Fruit fly (Drosophila melanogaster) whole organism, embryonic: ENCODE measurements around the gene CG10298.

Experiments
- Adf1 ChIP-seq: fragments of 200-800 bp; sonication (Bioruptor generic); IDR thresholded peaks from 2 replicates; pipeline ENCODE4 v1.3.6; 2022; ENCODE audit warnings: missing biosample characterization, missing genetic modification characterization
- Awh ChIP-seq: fragments of 200-800 bp; sonication (Bioruptor generic); IDR thresholded peaks from 2 replicates; pipeline ENCODE4, ENCODE4 v1.3.6; 2022; ENCODE audit warnings: missing biosample characterization, missing genetic modification characterization
- Bdp1 ChIP-seq: fragments of 200-800 bp; sonication (Bioruptor generic); optimal IDR thresholded peaks from 3 replicates; lab custom pipeline; 2016; ENCODE audit warnings: missing biosample characterization, missing genetic modification characterization
- Bgb ChIP-seq: fragments of 200-800 bp; sonication (Bioruptor generic); IDR thresholded peaks from 2 replicates; pipeline ENCODE4 v1.3.6; 2022; ENCODE audit warnings: missing biosample characterization, missing genetic modification characterization; ENCODE audit not compliant: partially characterized antibody
- CG10979 ChIP-seq: fragments of 200-800 bp; sonication (Bioruptor generic); optimal IDR thresholded peaks from 2 replicates; lab custom pipeline; 2018; ENCODE audit warnings: missing biosample characterization, mild to moderate bottlenecking, missing genetic modification characterization, moderate library complexity
- CG11504 ChIP-seq: fragments of 200-800 bp; sonication (Bioruptor generic); optimal IDR thresholded peaks from 3 replicates; lab custom pipeline; 2019; ENCODE audit warnings: missing biosample characterization, mild to moderate bottlenecking, missing genetic modification characterization, moderate library complexity
- CG12219 ChIP-seq: fragments of 200-800 bp; sonication (Bioruptor generic); optimal IDR thresholded peaks from 3 replicates; lab custom pipeline; 2018; ENCODE audit warnings: missing biosample characterization, mild to moderate bottlenecking, missing genetic modification characterization
- CG1529 ChIP-seq: fragments of 200-800 bp; sonication (Bioruptor generic); optimal IDR thresholded peaks from 3 replicates; lab custom pipeline; 2018; ENCODE audit warnings: missing biosample characterization, missing genetic modification characterization
- CG15514 ChIP-seq: fragments of 200-800 bp; sonication (Bioruptor generic); optimal IDR thresholded peaks from 3 replicates; lab custom pipeline; 2017; ENCODE audit warnings: missing biosample characterization, missing genetic modification characterization, mild to moderate bottlenecking, moderate library complexity, missing genetic modification reagents
- CG1603 ChIP-seq: fragments of 200-800 bp; sonication (Bioruptor generic); optimal IDR thresholded peaks from 2 replicates; lab custom pipeline; 2019; ENCODE audit warnings: missing biosample characterization, mild to moderate bottlenecking, missing genetic modification characterization, moderate library complexity
- CG18599 ChIP-seq: fragments of 200-800 bp; sonication (Bioruptor generic); optimal IDR thresholded peaks from 3 replicates; lab custom pipeline; 2017; ENCODE audit warnings: missing biosample characterization, missing genetic modification characterization, mild to moderate bottlenecking, moderate library complexity, missing genetic modification reagents
- CG18764 ChIP-seq: fragments of 200-800 bp; sonication (Bioruptor generic); optimal IDR thresholded peaks from 3 replicates; lab custom pipeline; 2016; ENCODE audit warnings: missing biosample characterization, missing genetic modification characterization
- CG2120 ChIP-seq: fragments of 200-800 bp; sonication (Bioruptor generic); optimal IDR thresholded peaks from 3 replicates; lab custom pipeline; 2016; ENCODE audit warnings: missing biosample characterization, missing genetic modification characterization
- CG2678 ChIP-seq: fragments of 200-800 bp; sonication (Bioruptor generic); optimal IDR thresholded peaks from 3 replicates; lab custom pipeline; 2019; ENCODE audit warnings: missing biosample characterization, mild to moderate bottlenecking, missing genetic modification characterization, moderate library complexity
- CG2712 ChIP-seq: fragments of 200-800 bp; optimal IDR thresholded peaks from 3 replicates; lab custom pipeline; 2019; ENCODE audit warnings: missing biosample characterization, mild to moderate bottlenecking, missing genetic modification characterization, moderate library complexity
- CG31441 ChIP-seq: fragments of 200-800 bp; sonication (Bioruptor generic); IDR thresholded peaks from 2 replicates; pipeline ENCODE4 v1.3.6; 2022; ENCODE audit warnings: missing biosample characterization, missing genetic modification characterization
- CG3407 ChIP-seq: fragments of 200-800 bp; sonication (Bioruptor generic); optimal IDR thresholded peaks from 2 replicates; lab custom pipeline; 2018; ENCODE audit warnings: missing biosample characterization, mild to moderate bottlenecking, missing genetic modification characterization
- CG4404 ChIP-seq: fragments of 200-800 bp; sonication (Bioruptor generic); IDR thresholded peaks from 2 replicates; pipeline ENCODE4 v1.3.6; 2022; ENCODE audit warnings: missing biosample characterization, missing genetic modification characterization
- CG4617 ChIP-seq: fragments of 200-800 bp; sonication (Bioruptor generic); optimal IDR thresholded peaks from 3 replicates; lab custom pipeline; 2016; ENCODE audit warnings: missing biosample characterization, missing genetic modification characterization, borderline replicate concordance
- CG6791 ChIP-seq: fragments of 200-800 bp; sonication (Bioruptor generic); IDR thresholded peaks from 3 replicates; pipeline ENCODE4 v1.3.6; 2022; ENCODE audit warnings: missing biosample characterization, missing genetic modification characterization; ENCODE audit not compliant: partially characterized antibody
- CG7963 ChIP-seq: fragments of 200-800 bp; sonication (Bioruptor generic); IDR thresholded peaks from 3 replicates; pipeline ENCODE4 v1.3.6; 2022; ENCODE audit warnings: missing biosample characterization, missing genetic modification characterization; ENCODE audit not compliant: partially characterized antibody
- CG8944 ChIP-seq: fragments of 200-800 bp; sonication (Bioruptor generic); optimal IDR thresholded peaks from 3 replicates; lab custom pipeline; 2016; ENCODE audit warnings: missing biosample characterization, missing genetic modification characterization
- Dek ChIP-seq: fragments of 200-800 bp; sonication (Bioruptor generic); optimal IDR thresholded peaks from 3 replicates; lab custom pipeline; 2019; ENCODE audit warnings: missing biosample characterization, mild to moderate bottlenecking, missing genetic modification characterization, moderate library complexity
- Doc3 ChIP-seq: fragments of 200-800 bp; sonication (Bioruptor generic); IDR thresholded peaks from 3 replicates; pipeline ENCODE4 v1.3.6; 2022; ENCODE audit warnings: missing biosample characterization, missing genetic modification characterization; ENCODE audit not compliant: partially characterized antibody
- Gsc ChIP-seq: fragments of 200-800 bp; sonication (Bioruptor generic); IDR thresholded peaks from 2 replicates; pipeline ENCODE4 v1.3.6; 2022; ENCODE audit warnings: missing biosample characterization, missing genetic modification characterization
- H15 ChIP-seq: fragments of 200-800 bp; sonication (Bioruptor generic); IDR thresholded peaks from 3 replicates; pipeline ENCODE4 v1.3.6; 2022; ENCODE audit warnings: missing biosample characterization, missing genetic modification characterization
- Jarid2 ChIP-seq: fragments of 200-800 bp; sonication (Bioruptor generic); optimal IDR thresholded peaks from 3 replicates; lab custom pipeline; 2017; ENCODE audit warnings: mild to moderate bottlenecking, missing biosample characterization, missing genetic modification reagents, missing genetic modification characterization
- MBD-R2 ChIP-seq: fragments of 200-800 bp; sonication (Bioruptor generic); IDR thresholded peaks from 2 replicates; pipeline ENCODE4 v1.3.6; 2022; ENCODE audit warnings: missing biosample characterization, missing genetic modification characterization
- Stat92E ChIP-seq, 3 experiments: fragments of >200 bp in 2 of 3; fragments of 200-800 bp in 1 of 3; sonication (Bioruptor generic) in 1 of 3; optimal IDR thresholded peaks; 2 replicates each; lab custom pipeline; 2017 to 2019; ENCODE audit warnings: missing biosample characterization in 3 of 3, missing genetic modification characterization in 3 of 3, mild to moderate bottlenecking in 1 of 3, moderate library complexity in 1 of 3
- ash1 ChIP-seq: fragments of 200-800 bp; sonication (Bioruptor generic); optimal IDR thresholded peaks from 2 replicates; lab custom pipeline; 2018; ENCODE audit warnings: missing biosample characterization, mild to moderate bottlenecking, missing genetic modification characterization
- ci ChIP-seq: fragments of 200-800 bp; sonication (Bioruptor generic); IDR thresholded peaks from 3 replicates; pipeline ENCODE4 v1.3.6; 2022; ENCODE audit warnings: missing biosample characterization, missing genetic modification characterization
- ewg ChIP-seq: fragments of 200-800 bp; sonication (Bioruptor generic); optimal IDR thresholded peaks from 3 replicates; lab custom pipeline; 2017; ENCODE audit warnings: mild to moderate bottlenecking, missing biosample characterization, missing genetic modification reagents, missing genetic modification characterization
- gem ChIP-seq: fragments of 200-800 bp; sonication (Bioruptor generic); optimal IDR thresholded peaks from 2 replicates; lab custom pipeline; 2019; ENCODE audit warnings: missing biosample characterization, mild to moderate bottlenecking, missing genetic modification characterization, moderate library complexity
- grau ChIP-seq: fragments of 200-800 bp; optimal IDR thresholded peaks from 3 replicates; lab custom pipeline; 2019; ENCODE audit warnings: missing biosample characterization, mild to moderate bottlenecking, missing genetic modification characterization, moderate library complexity
- her ChIP-seq: fragments of 200-800 bp; sonication (Bioruptor generic); optimal IDR thresholded peaks from 2 replicates; lab custom pipeline; 2016; ENCODE audit warnings: missing biosample characterization, missing genetic modification characterization
- inv ChIP-seq: fragments of 200-800 bp; sonication (Bioruptor generic); IDR thresholded peaks from 2 replicates; pipeline ENCODE4 v1.3.6; 2022; ENCODE audit warnings: missing biosample characterization, missing genetic modification characterization; ENCODE audit not compliant: partially characterized antibody
- jumu ChIP-seq: fragments of 200-800 bp; sonication (Bioruptor generic); optimal IDR thresholded peaks from 3 replicates; lab custom pipeline; 2016; ENCODE audit warnings: missing biosample characterization, missing genetic modification characterization
- kay ChIP-seq: fragments of 200-800 bp; sonication (Bioruptor generic); optimal IDR thresholded peaks from 2 replicates; lab custom pipeline; 2016; ENCODE audit warnings: missing biosample characterization, missing genetic modification characterization
- lbe ChIP-seq: fragments of 200-800 bp; sonication (Bioruptor generic); optimal IDR thresholded peaks from 2 replicates; lab custom pipeline; 2016; ENCODE audit warnings: missing biosample characterization, mild to moderate bottlenecking, missing genetic modification characterization
- lola ChIP-seq, 3 experiments: fragments of >200 bp in 2 of 3; fragments of 200-800 bp in 1 of 3; sonication (Bioruptor generic) in 1 of 3; optimal IDR thresholded peaks; 2 replicates each; lab custom pipeline; 2017 to 2019; ENCODE audit warnings: missing biosample characterization in 3 of 3, missing genetic modification characterization in 3 of 3, mild to moderate bottlenecking in 1 of 3, moderate library complexity in 1 of 3
- nmo ChIP-seq: fragments of 200-800 bp; sonication (Bioruptor generic); optimal IDR thresholded peaks from 2 replicates; lab custom pipeline; 2018; ENCODE audit warnings: missing biosample characterization, mild to moderate bottlenecking, missing genetic modification characterization, moderate library complexity
- oc ChIP-seq: fragments of 200-800 bp; sonication (Bioruptor generic); optimal IDR thresholded peaks from 2 replicates; lab custom pipeline; 2018; ENCODE audit warnings: missing biosample characterization, mild to moderate bottlenecking, missing genetic modification characterization, moderate library complexity
- otp ChIP-seq: fragments of 200-800 bp; sonication (Bioruptor generic); IDR thresholded peaks from 3 replicates; pipeline ENCODE4, ENCODE4 v1.3.6; 2022; ENCODE audit warnings: missing biosample characterization, missing genetic modification characterization
- peb ChIP-seq: fragments of 200-800 bp; sonication (Bioruptor generic); IDR thresholded peaks from 2 replicates; pipeline ENCODE4 v1.3.6; 2022; ENCODE audit warnings: missing biosample characterization, missing genetic modification characterization
- pum ChIP-seq: fragments of 200-800 bp; sonication (Bioruptor generic); optimal IDR thresholded peaks from 2 replicates; lab custom pipeline; 2016; ENCODE audit warnings: missing biosample characterization, missing genetic modification characterization
- rib ChIP-seq: fragments of 200-800 bp; sonication (Bioruptor generic); IDR thresholded peaks from 2 replicates; pipeline ENCODE4 v1.3.6; 2022; ENCODE audit warnings: missing biosample characterization, missing genetic modification characterization
- unpg ChIP-seq: fragments of 200-800 bp; sonication (Bioruptor generic); optimal IDR thresholded peaks from 3 replicates; lab custom pipeline; 2018; ENCODE audit warnings: missing biosample characterization, mild to moderate bottlenecking, missing genetic modification characterization, moderate library complexity
- zfh2 ChIP-seq: fragments of 200-800 bp; sonication (Bioruptor generic); optimal IDR thresholded peaks from 2 replicates; lab custom pipeline; 2016; ENCODE audit warnings: missing biosample characterization, missing genetic modification characterization

CG10298 gene

dm6 chr3R:6348943-6349342, 6.1 kb downstream of the CG10298 start, which contains the start of gene Hr83:
Hr83 (plus strand) TSS chr3R:6349243.
- 0 out of 2 replicates have a peak, but pooled peaks have one; percentile 12 for TF ChIP-seq inv (GFP tag; lab: Robert Waterston, UW)
- no peak for TF ChIP-seq CG31441 (GFP tag; lab: Robert Waterston, UW)
- TF ChIP-seq gem (tag; lab: Kevin White, UChicago) = peak; percentile 19
- TF ChIP-seq CG10979 (tag; lab: Kevin White, UChicago) = peak; percentile 6

dm6 chr3R:6350755-6351154, 8.0 kb downstream of the CG10298 start, which contains the start of gene Pak:
Pak (plus strand) TSS chr3R:6350896.
- no peak for TF ChIP-seq peb (GFP tag; lab: Robert Waterston, UW)
- TF ChIP-seq CG1529 (GFP tag; lab: Kevin White, UChicago) = peak; percentile 16
- TF ChIP-seq CG6791 (GFP tag; lab: Robert Waterston, UW) = peak; percentile 96
- no peak for TF ChIP-seq pum (GFP tag; lab: Kevin White, UChicago)
- no peak for TF ChIP-seq Stat92E (GFP tag; optimal IDR thresholded peaks at IDR 0.05; lab: Kevin White, UChicago)
- TF ChIP-seq CG1603 (tag; lab: Kevin White, UChicago) = peak; percentile 68
- TF ChIP-seq CG8944 (GFP tag; lab: Kevin White, UChicago) = no peak
- TF ChIP-seq CG15514 (GFP tag; lab: Kevin White, UChicago) = peak; percentile 58
- TF ChIP-seq ci (GFP tag; lab: Robert Waterston, UW) = 0 out of 3 replicates have a peak, but pooled peaks have one; percentile 20
- TF ChIP-seq Bdp1 (GFP tag; lab: Kevin White, UChicago) = no peak
- TF ChIP-seq CG2120 = peak; percentile 26
- no peak for TF ChIP-seq Gsc (GFP tag; lab: Robert Waterston, UW)
- no peak for TF ChIP-seq Awh (GFP tag; lab: Robert Waterston, UW)
- TF ChIP-seq CG3407 (GFP tag; lab: Kevin White, UChicago) = no peak
- TF ChIP-seq oc (tag; lab: Kevin White, UChicago) = no peak
- peak; percentile 72 for TF ChIP-seq MBD-R2 (GFP tag; lab: Robert Waterston, UW)
- no peak for TF ChIP-seq Jarid2 (GFP tag; lab: Kevin White, UChicago)
- TF ChIP-seq CG18599 (GFP tag; lab: Kevin White, UChicago) = no peak
- TF ChIP-seq CG2678 (tag; lab: Kevin White, UChicago) = no peak
- no peak for TF ChIP-seq her (GFP tag; lab: Kevin White, UChicago)
- TF ChIP-seq kay = no peak
- TF ChIP-seq CG4404 (GFP tag; lab: Robert Waterston, UW) = no peak
- peak; percentile 89 for TF ChIP-seq CG7963 (GFP tag; lab: Robert Waterston, UW)
- no peak for TF ChIP-seq CG18764 (GFP tag; lab: Kevin White, UChicago)
- TF ChIP-seq jumu (GFP tag; lab: Kevin White, UChicago) = peak; percentile 1
- peak; percentile 32 for TF ChIP-seq nmo (GFP tag; lab: Kevin White, UChicago)
- no peak for TF ChIP-seq lola (GFP tag; optimal IDR thresholded peaks at IDR 0.05; lab: Kevin White, UChicago)
- peak; percentile 4 for TF ChIP-seq CG11504 (tag; lab: Kevin White, UChicago)
- TF ChIP-seq CG2712 = peak; percentile 36
- TF ChIP-seq Adf1 (GFP tag; lab: Robert Waterston, UW) = peak; percentile 39; the same call in 1 of the 2 replicates
- no peak for TF ChIP-seq lbe
- TF ChIP-seq CG12219 (GFP tag; lab: Kevin White, UChicago) = no peak
- TF ChIP-seq grau (tag; lab: Kevin White, UChicago) = no peak
- TF ChIP-seq ewg = no peak
- peak; percentile 91 for TF ChIP-seq Doc3
- peak; percentile 95 for TF ChIP-seq CG4617 (GFP tag; lab: Kevin White, UChicago)
- peak; percentile 7 for TF ChIP-seq zfh2 (GFP tag; lab: Kevin White, UChicago)
- no peak for TF ChIP-seq rib (GFP tag; lab: Robert Waterston, UW)
- TF ChIP-seq ash1 = no peak
- no peak for TF ChIP-seq unpg (GFP tag; lab: Kevin White, UChicago)
- no peak for TF ChIP-seq Dek (tag; lab: Kevin White, UChicago)
- TF ChIP-seq H15 (GFP tag; lab: Robert Waterston, UW) = no peak
- peak; percentile 96 for TF ChIP-seq Bgb (GFP tag; lab: Robert Waterston, UW)
- TF ChIP-seq otp = no peak
